Worm (Caenorhabditis elegans) whole organism, L4 larva: ENCODE data around the gene srlf-3.

Source experiments
- D1046.2 ChIP-seq: fragments of 200-800 bp; sonication (Bioruptor generic); IDR thresholded peaks from 2 replicates; pipeline ENCODE4 v1.3.6; 2022; ENCODE audit warnings: missing genetic modification characterization, missing compliant biosample characterization
- F44E2.7 ChIP-seq: fragments of 200-800 bp; sonication (Bioruptor generic); IDR thresholded peaks from 2 replicates; pipeline ENCODE4 v2.1.2; 2022; ENCODE audit warnings: missing genetic modification characterization, missing compliant biosample characterization
- T20F7.1 ChIP-seq: fragments of 200-800 bp; sonication (Bioruptor generic); optimal IDR thresholded peaks from 2 replicates; lab custom pipeline; 2018; ENCODE audit warnings: mild to moderate bottlenecking, missing genetic modification characterization, missing compliant biosample characterization
- T26A8.4 ChIP-seq: fragments of 200-800 bp; sonication (Bioruptor generic); IDR thresholded peaks from 2 replicates; pipeline ENCODE4 v1.3.6; 2022; ENCODE audit warnings: missing genetic modification characterization, missing compliant biosample characterization
- Y48G9A.11 ChIP-seq: fragments of 200-800 bp; sonication (Bioruptor generic); IDR thresholded peaks from 2 replicates; pipeline ENCODE4 v1.3.6; 2022; ENCODE audit warnings: missing genetic modification reagents, missing genetic modification characterization, missing compliant biosample characterization
- ZK337.2 ChIP-seq: fragments of 200-800 bp; sonication (Bioruptor generic); IDR thresholded peaks from 2 replicates; pipeline ENCODE4 v1.3.6; 2022; ENCODE audit warnings: missing genetic modification reagents, missing genetic modification characterization, missing compliant biosample characterization
- ZK546.5 ChIP-seq, 2 experiments: sonication (generic microtip); optimal IDR thresholded peaks; 2 replicates each; lab custom pipeline; 2017; ENCODE audit warnings: missing biosample characterization in 2 of 2, missing genetic modification characterization in 2 of 2
- ama-1 ChIP-seq: fragments of 150-350 bp; optimal IDR thresholded peaks from 2 replicates; lab custom pipeline; 2014; ENCODE audit warnings: inconsistent platforms, mixed read lengths
- ceh-20 ChIP-seq: fragments of 200-800 bp; sonication (Bioruptor generic); IDR thresholded peaks from 2 replicates; pipeline ENCODE4 v1.3.6; 2022; ENCODE audit warnings: missing genetic modification reagents, missing genetic modification characterization, missing compliant biosample characterization
- ceh-28 ChIP-seq: fragments of 150-350 bp; optimal IDR thresholded peaks from 2 replicates; lab custom pipeline; 2014; ENCODE audit warnings: missing biosample characterization, missing genetic modification reagents, missing genetic modification characterization
- ceh-44 ChIP-seq: fragments of 200-800 bp; sonication (Bioruptor generic); IDR thresholded peaks from 2 replicates; pipeline ENCODE4 v1.3.6; 2022; ENCODE audit warnings: missing genetic modification reagents, missing genetic modification characterization, missing compliant biosample characterization
- ceh-62 ChIP-seq: sonication (generic microtip); optimal IDR thresholded peaks from 2 replicates; lab custom pipeline; 2017; ENCODE audit warnings: missing biosample characterization, missing genetic modification characterization
- ces-1 ChIP-seq: fragments of 150-350 bp; sonication (generic microtip); optimal IDR thresholded peaks from 4 replicates; lab custom pipeline; 2014; ENCODE audit warnings: missing biosample characterization, missing genetic modification reagents, missing genetic modification characterization
- cey-2 ChIP-seq: sonication (generic microtip); optimal IDR thresholded peaks from 3 replicates; lab custom pipeline; 2017; ENCODE audit warnings: missing genetic modification characterization, mild to moderate bottlenecking, missing compliant biosample characterization, antibody characterized with exemption, borderline replicate concordance; ENCODE audit not compliant: insufficient read depth
- daf-16 ChIP-seq, 3 experiments: sonication (generic microtip); optimal IDR thresholded peaks; 2 replicates each; lab custom pipeline; 2016 to 2017; ENCODE audit warnings: missing genetic modification characterization in 3 of 3, missing genetic modification reagents in 3 of 3, mild to moderate bottlenecking in 2 of 3, missing compliant biosample characterization in 2 of 3, missing biosample characterization in 1 of 3, moderate library complexity in 1 of 3
- dmd-8 ChIP-seq: fragments of 200-800 bp; sonication (Bioruptor generic); IDR thresholded peaks from 2 replicates; pipeline ENCODE4 v1.3.6; 2022; ENCODE audit warnings: missing genetic modification characterization, missing compliant biosample characterization
- egl-43 ChIP-seq: fragments of 200-800 bp; sonication (Bioruptor generic); IDR thresholded peaks from 2 replicates; pipeline ENCODE4 v1.3.6; 2022; ENCODE audit warnings: missing genetic modification reagents, missing genetic modification characterization, missing compliant biosample characterization
- hif-1 ChIP-seq, 2 experiments: sonication (generic microtip); optimal IDR thresholded peaks; 2 replicates each; lab custom pipeline; 2016 to 2017; ENCODE audit warnings: missing compliant biosample characterization in 2 of 2, missing genetic modification characterization in 2 of 2, missing genetic modification reagents in 2 of 2, missing genotype in 2 of 2, mild to moderate bottlenecking in 1 of 2
- hmg-1.1 ChIP-seq: fragments of 200-800 bp; sonication (Bioruptor generic); IDR thresholded peaks from 2 replicates; pipeline ENCODE4 v1.3.6; 2022; ENCODE audit warnings: missing genetic modification reagents, missing genetic modification characterization, missing compliant biosample characterization
- lin-1 ChIP-seq: fragments of 200-800 bp; sonication (Bioruptor generic); IDR thresholded peaks from 2 replicates; pipeline ENCODE4 v1.3.6; 2022; ENCODE audit warnings: missing genetic modification reagents, missing genetic modification characterization, missing compliant biosample characterization
- lin-15B ChIP-seq: fragments of 150-350 bp; sonication (generic microtip); optimal IDR thresholded peaks from 3 replicates; lab custom pipeline; 2014; ENCODE audit warnings: missing biosample characterization, missing genetic modification characterization
- lir-3 ChIP-seq: sonication (generic microtip); optimal IDR thresholded peaks from 2 replicates; lab custom pipeline; 2016; ENCODE audit warnings: mild to moderate bottlenecking, missing genetic modification characterization, missing compliant biosample characterization
- madf-9 ChIP-seq: fragments of 200-800 bp; sonication (Bioruptor generic); conservative IDR thresholded peaks from 2 replicates; pipeline ENCODE4 v1.3.6; 2022; ENCODE audit warnings: missing genetic modification reagents, missing genetic modification characterization, missing compliant biosample characterization
- mdl-1 ChIP-seq, 2 experiments: fragments of 150-350 bp in 1 of 2; sonication (generic microtip) in 1 of 2; optimal IDR thresholded peaks; 2 replicates each; lab custom pipeline; 2014 to 2017; ENCODE audit warnings: missing biosample characterization in 2 of 2, missing genetic modification characterization in 2 of 2
- mes-2 ChIP-seq: sonication (generic microtip); optimal IDR thresholded peaks from 2 replicates; lab custom pipeline; 2016; ENCODE audit warnings: missing genotype, mild to moderate bottlenecking, missing genetic modification characterization, missing compliant biosample characterization; ENCODE audit not compliant: poor library complexity, severe bottlenecking
- mxl-2 ChIP-seq: fragments of 200-800 bp; sonication (Bioruptor generic); conservative IDR thresholded peaks from 2 replicates; pipeline ENCODE4 v1.3.6; 2022; ENCODE audit warnings: missing genetic modification reagents, missing genetic modification characterization, missing compliant biosample characterization
- mxl-3 ChIP-seq: fragments of 200-800 bp; sonication (Bioruptor generic); optimal IDR thresholded peaks from 2 replicates; lab custom pipeline; 2018; ENCODE audit warnings: mild to moderate bottlenecking, missing genetic modification characterization, missing compliant biosample characterization
- nhr-10 ChIP-seq: fragments of 150-350 bp; optimal IDR thresholded peaks from 2 replicates; lab custom pipeline; 2014; ENCODE audit warnings: missing biosample characterization, missing genetic modification characterization
- nhr-11 ChIP-seq: fragments of 150-350 bp; optimal IDR thresholded peaks from 2 replicates; lab custom pipeline; 2014; ENCODE audit warnings: missing biosample characterization, missing genetic modification characterization
- nhr-41 ChIP-seq: fragments of 200-800 bp; sonication (Bioruptor generic); IDR thresholded peaks from 2 replicates; pipeline ENCODE4 v1.3.6; 2022; ENCODE audit warnings: missing genetic modification reagents, missing genetic modification characterization, missing compliant biosample characterization
- nhr-48 ChIP-seq: sonication (generic microtip); optimal IDR thresholded peaks from 2 replicates; lab custom pipeline; 2016; ENCODE audit warnings: mild to moderate bottlenecking, missing genetic modification characterization, missing compliant biosample characterization
- nhr-76 ChIP-seq: fragments of 150-350 bp; optimal IDR thresholded peaks from 2 replicates; lab custom pipeline; 2014; ENCODE audit warnings: missing biosample characterization, missing genetic modification characterization
- pha-4 ChIP-seq, 2 experiments: fragments of 150-350 bp in 1 of 2; fragments of 200-800 bp in 1 of 2; sonication (Bioruptor generic) in 1 of 2; IDR thresholded peaks in 1 of 2; optimal IDR thresholded peaks in 1 of 2; 2 replicates each; pipeline versions ENCODE4 v1.3.6 to Lab custom; 2014 to 2022; ENCODE audit warnings: missing genetic modification characterization in 2 of 2, missing genetic modification reagents in 2 of 2, missing biosample characterization in 1 of 2, missing compliant biosample characterization in 1 of 2
- rbr-2 ChIP-seq: sonication (generic microtip); optimal IDR thresholded peaks from 2 replicates; lab custom pipeline; 2016; ENCODE audit warnings: missing genotype, missing genetic modification characterization, missing compliant biosample characterization
- set-16 ChIP-seq: fragments of 200-800 bp; sonication (Bioruptor generic); IDR thresholded peaks from 2 replicates; pipeline ENCODE4 v1.3.6; 2022; ENCODE audit warnings: missing genetic modification reagents, missing genetic modification characterization, missing compliant biosample characterization
- skn-1 ChIP-seq: fragments of 150-350 bp; optimal IDR thresholded peaks from 2 replicates; lab custom pipeline; 2014; ENCODE audit warnings: missing biosample characterization, missing genetic modification characterization
- snpc-1.2 ChIP-seq: fragments of 200-800 bp; sonication (Bioruptor generic); IDR thresholded peaks from 2 replicates; pipeline ENCODE4 v1.3.6; 2022; ENCODE audit warnings: missing genetic modification reagents, missing genetic modification characterization, missing compliant biosample characterization
- tag-97 ChIP-seq: fragments of 200-800 bp; sonication (Bioruptor generic); IDR thresholded peaks from 2 replicates; pipeline ENCODE4 v1.3.6; 2022; ENCODE audit warnings: missing genetic modification characterization, missing compliant biosample characterization
- tra-1 ChIP-seq: fragments of 200-800 bp; sonication (Bioruptor generic); IDR thresholded peaks from 2 replicates; pipeline ENCODE4 v1.3.6; 2022; ENCODE audit warnings: missing genetic modification reagents, missing genetic modification characterization, missing compliant biosample characterization
- unc-39 ChIP-seq: sonication (generic microtip); optimal IDR thresholded peaks from 2 replicates; lab custom pipeline; 2017; ENCODE audit warnings: missing biosample characterization, missing genetic modification characterization
- vab-7 ChIP-seq: fragments of 200-800 bp; sonication (Bioruptor generic); IDR thresholded peaks from 2 replicates; pipeline ENCODE4 v1.3.6; 2022; ENCODE audit warnings: missing genetic modification reagents, missing genetic modification characterization, missing compliant biosample characterization
- zag-1 ChIP-seq: fragments of 150-350 bp; optimal IDR thresholded peaks from 2 replicates; lab custom pipeline; 2014; ENCODE audit warnings: missing biosample characterization, missing genetic modification characterization
- zfp-2 ChIP-seq: sonication (generic microtip); optimal IDR thresholded peaks from 2 replicates; lab custom pipeline; 2016; ENCODE audit warnings: mild to moderate bottlenecking, missing genetic modification characterization, missing compliant biosample characterization
- zfp-3 ChIP-seq: fragments of 200-800 bp; sonication (Bioruptor generic); conservative IDR thresholded peaks from 2 replicates; pipeline ENCODE4 v1.3.6; 2022; ENCODE audit warnings: missing genetic modification reagents, missing genetic modification characterization, missing compliant biosample characterization
- zip-11 ChIP-seq: fragments of 200-800 bp; sonication (Bioruptor generic); IDR thresholded peaks from 2 replicates; pipeline ENCODE4 v1.3.6; 2022; ENCODE audit warnings: missing genetic modification characterization, missing compliant biosample characterization
- zip-2 ChIP-seq: fragments of 150-350 bp; optimal IDR thresholded peaks from 2 replicates; lab custom pipeline; 2014; ENCODE audit warnings: missing biosample characterization, missing genetic modification characterization

The srlf-3 gene

DNA sequence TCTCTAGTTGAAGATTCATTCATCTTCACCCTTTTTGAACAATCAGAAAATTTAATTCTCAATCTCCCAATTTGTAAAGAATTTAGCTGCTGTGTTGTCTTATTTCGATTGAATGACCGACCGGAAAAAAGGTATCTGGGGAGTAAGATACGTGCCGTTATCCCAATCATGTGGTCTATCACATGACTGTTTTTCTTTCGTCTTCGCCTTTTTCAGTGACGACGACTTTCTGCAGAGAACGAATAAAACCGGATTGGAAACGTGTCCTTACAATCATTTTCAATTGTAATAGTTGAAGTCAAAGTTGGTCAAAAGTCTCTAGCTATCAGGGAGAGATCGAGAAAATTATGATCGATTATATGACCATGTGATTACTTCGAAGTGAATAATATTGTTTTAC, 41.8 kb downstream of the srlf-3 start (continued):
- TF ChIP-seq mdl-1 (tag; optimal IDR thresholded peaks at IDR 0.05; lab: Kevin White, UChicago), result peak in 1 of 2 experiments; percentile 63
- TF ChIP-seq cey-2, result peak; percentile 55
- TF ChIP-seq snpc-1.2 (GFP tag; lab: Robert Waterston, UW), result no peak
- TF ChIP-seq zag-1, result no peak
- no peak for TF ChIP-seq ces-1 (GFP tag; lab: Kevin White, UChicago)
- no peak for TF ChIP-seq tag-97 (GFP tag; lab: Robert Waterston, UW)
- peak; percentile 33 for TF ChIP-seq mes-2
- 0 out of 2 replicates have a peak, but pooled peaks have one; percentile 14 for TF ChIP-seq zfp-3 (GFP tag; lab: Robert Waterston, UW)
- TF ChIP-seq hif-1 (tag; optimal IDR thresholded peaks at IDR 0.05; lab: Kevin White, UChicago), result peak; percentile 28 to 67
- TF ChIP-seq egl-43, result no peak
- TF ChIP-seq Y48G9A.11, result no peak
- TF ChIP-seq rbr-2, result peak; percentile 6
- TF ChIP-seq D1046.2 (GFP tag; lab: Robert Waterston, UW), result no peak
- no peak for TF ChIP-seq ceh-28 (tag; lab: Kevin White, UChicago)
- TF ChIP-seq ZK546.5 (tag; optimal IDR thresholded peaks at IDR 0.05; lab: Kevin White, UChicago), result no peak
- peak; percentile 43 for TF ChIP-seq mxl-3 (GFP tag; lab: Kevin White, UChicago)

DNA sequence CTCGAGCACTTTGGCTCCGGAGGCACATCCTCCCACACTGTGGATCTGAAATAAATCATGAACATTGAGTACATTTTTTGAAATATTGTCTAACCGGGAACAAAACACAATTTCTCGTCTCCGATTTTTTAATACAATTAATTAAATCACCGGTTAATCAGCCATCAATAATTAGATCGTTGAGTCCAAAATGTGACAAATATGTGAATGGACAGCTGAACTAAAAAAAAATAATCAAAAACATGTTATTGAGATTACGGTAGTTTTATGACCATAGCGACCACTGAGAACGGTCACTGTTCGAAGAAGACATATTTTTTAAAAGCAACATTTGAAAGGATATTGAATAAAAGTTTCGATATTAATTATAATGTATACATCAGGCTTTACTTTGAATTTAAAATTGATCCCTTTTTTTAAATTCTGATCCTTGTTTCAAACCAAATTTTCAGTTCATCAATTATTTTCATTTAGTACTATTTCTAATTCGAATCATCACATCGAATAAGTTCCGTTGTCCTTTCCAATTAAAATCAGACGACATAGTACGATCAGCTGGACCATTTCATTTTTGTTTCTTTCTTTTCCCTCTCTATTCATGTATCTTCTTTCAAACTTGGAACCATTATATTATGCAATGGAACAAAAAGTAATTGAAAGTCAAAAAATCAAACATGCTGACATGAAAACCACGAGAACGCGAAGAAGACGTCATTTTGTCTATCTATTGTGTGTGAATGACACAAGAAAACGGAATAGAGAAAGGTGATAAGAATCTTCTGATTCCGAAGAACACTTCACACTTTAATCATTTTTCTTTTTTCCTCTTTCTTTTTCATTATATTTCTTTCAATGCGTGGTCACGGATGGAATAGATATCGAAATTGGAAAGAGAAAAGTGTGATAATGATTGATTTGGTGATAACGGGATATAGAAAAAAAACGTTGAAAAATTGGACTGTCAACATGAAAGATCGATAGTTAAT, 43.1 kb downstream of the srlf-3 start:
- TF ChIP-seq nhr-10 (tag; lab: Kevin White, UChicago) (peak; percentile 90), zfp-2 (tag; lab: Kevin White, UChicago) (no peak), hmg-1.1 (GFP tag; lab: Robert Waterston, UW) (no peak), lir-3 (tag; lab: Kevin White, UChicago) (no peak), daf-16 (GFP tag; optimal IDR thresholded peaks at IDR 0.05; lab: Kevin White, UChicago) (peak in 1 of 2 experiments; percentile 92), daf-16 (tag; optimal IDR thresholded peaks at IDR 0.05; lab: Kevin White, UChicago) (peak; percentile 92), lin-15B (no peak), ZK337.2 (GFP tag; lab: Robert Waterston, UW) (no peak), F44E2.7 (no peak), nhr-11 (no peak), zip-11 (GFP tag; lab: Robert Waterston, UW) (no peak), T26A8.4 (GFP tag; lab: Robert Waterston, UW) (peak; percentile 42; the same call in 1 of the 2 replicates), nhr-41 (GFP tag; lab: Robert Waterston, UW) (0 out of 2 replicates have a peak, but pooled peaks have one; percentile 35), mxl-2 (GFP tag; lab: Robert Waterston, UW) (no peak), ceh-28 (tag; lab: Kevin White, UChicago) (no peak), hif-1 (tag; optimal IDR thresholded peaks at IDR 0.05; lab: Kevin White, UChicago) (peak in 1 of 2 experiments; percentile 61), T20F7.1 (GFP tag; lab: Kevin White, UChicago) (peak; percentile 79), mxl-3 (GFP tag; lab: Kevin White, UChicago) (peak; percentile 73), mes-2 (peak; percentile 40), zip-2 (tag; lab: Kevin White, UChicago) (peak; percentile 26), dmd-8 (GFP tag; lab: Robert Waterston, UW) (no peak), unc-39 (tag; lab: Kevin White, UChicago) (no peak), ama-1 (lab: Kevin White, UChicago) (peak; percentile 0), mdl-1 (tag; optimal IDR thresholded peaks at IDR 0.05; lab: Kevin White, UChicago) (peak; percentile 46 to 94), madf-9 (GFP tag; lab: Robert Waterston, UW) (no peak), tra-1 (GFP tag; lab: Robert Waterston, UW) (peak; percentile 94), set-16 (GFP tag; lab: Robert Waterston, UW) (no peak), ceh-44 (GFP tag; lab: Robert Waterston, UW) (no peak), vab-7 (GFP tag; lab: Robert Waterston, UW) (no peak), skn-1 (no peak), ceh-62 (tag; lab: Kevin White, UChicago) (no peak), nhr-76 (tag; lab: Kevin White, UChicago) (peak; percentile 61), nhr-48 (tag; lab: Kevin White, UChicago) (peak; percentile 93), ceh-20 (GFP tag; lab: Robert Waterston, UW) (peak; percentile 87), pha-4 (GFP tag; IDR thresholded peaks at IDR 0.05; lab: Robert Waterston, UW) (peak; percentile 66; the same call in 1 of the 2 replicates), pha-4 (tag; optimal IDR thresholded peaks at IDR 0.05; lab: Kevin White, UChicago) (no peak), lin-1 (GFP tag; lab: Robert Waterston, UW) (peak; percentile 88; the same call in 1 of the 2 replicates)
